Worm (Caenorhabditis elegans): ENCODE data around the gene C46C2.3.

The C46C2.3 gene

DNA sequence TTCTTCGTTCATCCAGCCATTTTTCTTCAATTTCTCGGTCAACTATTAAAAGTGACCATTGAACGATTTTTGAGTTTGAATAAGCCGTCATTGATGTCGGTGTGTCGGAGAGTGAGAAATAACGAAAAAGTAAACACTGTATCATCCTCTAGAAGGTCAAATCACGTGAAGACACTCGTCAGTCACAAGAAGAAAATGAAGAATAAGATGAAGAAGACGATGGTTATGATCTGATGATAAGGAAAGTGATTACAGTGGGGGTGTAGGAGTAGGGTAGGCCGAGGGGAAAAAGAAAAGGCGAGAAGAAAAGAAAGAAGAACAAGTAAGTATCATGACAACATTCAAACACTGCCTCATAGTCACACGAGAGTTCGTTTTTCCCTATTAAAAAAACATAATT lies 26.8 kb upstream of the C46C2.3 start (continued):
- TF ChIP-seq xbp-1 (tag; optimal IDR thresholded peaks at IDR 0.05): peak; percentile 30

ce11 chrIV:9199148-9199938 lies 25.6 kb upstream of the C46C2.3 start:
- TF ChIP-seq fkh-8 (tag; optimal IDR thresholded peaks at IDR 0.05) (no peak), nhr-47 (tag; optimal IDR thresholded peaks at IDR 0.05) (no peak), nhr-71 (tag; optimal IDR thresholded peaks at IDR 0.05) (no peak), skn-1 (tag; optimal IDR thresholded peaks at IDR 0.05) (no peak), rnt-1 (tag; optimal IDR thresholded peaks at IDR 0.05) (no peak), lsy-2 (tag; optimal IDR thresholded peaks at IDR 0.05) (no peak), sup-37 (GFP tag; optimal IDR thresholded peaks at IDR 0.05) (no peak), nhr-84 (tag; optimal IDR thresholded peaks at IDR 0.05) (no peak), nhr-237 (tag; optimal IDR thresholded peaks at IDR 0.05) (no peak), ztf-4 (tag; optimal IDR thresholded peaks at IDR 0.05) (no peak)

DNA sequence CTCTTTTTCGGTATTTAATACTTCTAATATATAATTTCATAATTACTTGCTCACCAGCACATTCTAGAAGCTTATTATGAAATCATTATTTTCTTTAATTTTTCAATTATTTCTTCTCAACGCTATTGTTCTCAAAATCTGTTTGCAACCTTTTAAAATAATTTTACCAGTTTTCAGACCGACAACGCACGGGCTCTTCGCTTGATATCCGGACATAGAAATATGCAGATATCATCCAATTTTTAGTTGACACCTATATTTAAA lies 25.1 kb upstream of the C46C2.3 start, which contains the start of gene wnk-1:
wnk-1 (plus strand) TSS at position 165 of the 264 bp plus-strand sequence.
- TF ChIP-seq ets-5 (GFP tag; IDR thresholded peaks at IDR 0.05): no peak
- TF ChIP-seq ceh-88 (GFP tag; IDR thresholded peaks at IDR 0.05): no peak
- no peak for TF ChIP-seq nhr-77 (tag; optimal IDR thresholded peaks at IDR 0.05)
- TF ChIP-seq nhr-47 (tag; optimal IDR thresholded peaks at IDR 0.05): no peak
- no peak for TF ChIP-seq nhr-11 (tag; optimal IDR thresholded peaks at IDR 0.05)
- no peak for TF ChIP-seq skn-1 (tag; optimal IDR thresholded peaks at IDR 0.05)
- no peak for TF ChIP-seq sup-37 (GFP tag; optimal IDR thresholded peaks at IDR 0.05)
- TF ChIP-seq hpl-2 (GFP tag; optimal IDR thresholded peaks at IDR 0.05): no peak
- no peak for TF ChIP-seq ztf-11 (tag; optimal IDR thresholded peaks at IDR 0.05)
- no peak for TF ChIP-seq tlp-1 (tag; optimal IDR thresholded peaks at IDR 0.05)
- no peak for TF ChIP-seq nhr-76 (tag; optimal IDR thresholded peaks at IDR 0.05)
- TF ChIP-seq lin-35 (GFP tag; optimal IDR thresholded peaks at IDR 0.05): no peak
- no peak for TF ChIP-seq C04F5.9 (tag; optimal IDR thresholded peaks at IDR 0.05)
- TF ChIP-seq ceh-90 (tag; optimal IDR thresholded peaks at IDR 0.05): no peak
- no peak for TF ChIP-seq ceh-8 (GFP tag; optimal IDR thresholded peaks at IDR 0.05)

ce11 chrIV:9210841-9211240 lies 14.1 kb upstream of the C46C2.3 start:
- TF ChIP-seq aly-2 (tag; optimal IDR thresholded peaks at IDR 0.05) (no peak), efl-1 (optimal IDR thresholded peaks at IDR 0.05) (no peak), efl-1 (GFP tag; optimal IDR thresholded peaks at IDR 0.05 in 1 of 2) (peak in 1 of 2 experiments; percentile 63)

ce11 chrIV:9212121-9212520 lies 12.8 kb upstream of the C46C2.3 start, which contains the start of gene C46C2.6:
Gene C46C2.6 (plus strand): TSS chrIV:9212421.
- TF ChIP-seq blmp-1 (tag; optimal IDR thresholded peaks at IDR 0.05) (peak; percentile 40), nhr-90 (tag; optimal IDR thresholded peaks at IDR 0.05; ENCODE audit: poor library complexity) (no peak), egl-13 (tag; optimal IDR thresholded peaks at IDR 0.05) (no peak), efl-1 (optimal IDR thresholded peaks at IDR 0.05) (no peak), efl-1 (GFP tag; optimal IDR thresholded peaks at IDR 0.05 in 1 of 2) (peak in 1 of 2 experiments; percentile 34)

ce11 chrIV:9214823-9215222 lies 10.1 kb upstream of the C46C2.3 start:
- TF ChIP-seq mef-2 (tag; optimal IDR thresholded peaks at IDR 0.05): no peak
- no peak for TF ChIP-seq unc-130 (tag; optimal IDR thresholded peaks at IDR 0.05)
- TF ChIP-seq mep-1 (tag; optimal IDR thresholded peaks at IDR 0.05): no peak
- TF ChIP-seq sup-37 (GFP tag; optimal IDR thresholded peaks at IDR 0.05): no peak
- TF ChIP-seq lsy-2 (tag; optimal IDR thresholded peaks at IDR 0.05): no peak
- TF ChIP-seq ceh-82 (tag; optimal IDR thresholded peaks at IDR 0.05): no peak
- no peak for TF ChIP-seq hpl-2 (GFP tag; optimal IDR thresholded peaks at IDR 0.05)
- no peak for TF ChIP-seq nhr-71 (tag; optimal IDR thresholded peaks at IDR 0.05)
- no peak for TF ChIP-seq xbp-1 (tag; optimal IDR thresholded peaks at IDR 0.05)
- no peak for TF ChIP-seq efl-1 (optimal IDR thresholded peaks at IDR 0.05)
- TF ChIP-seq efl-1 (GFP tag; optimal IDR thresholded peaks at IDR 0.05 in 1 of 2): no peak
- no peak for TF ChIP-seq F16B12.6 (tag; optimal IDR thresholded peaks at IDR 0.05)
- no peak for TF ChIP-seq nhr-77 (tag; optimal IDR thresholded peaks at IDR 0.05)
- no peak for TF ChIP-seq ztf-4 (tag; optimal IDR thresholded peaks at IDR 0.05)
- TF ChIP-seq dpl-1 (GFP tag; optimal IDR thresholded peaks at IDR 0.05): no peak

Data from whole organism, L1 larva.